Worm (Caenorhabditis elegans) whole organism, L1 larva: ENCODE results near the gene myrf-1.

Experiments
- aly-2 ChIP-seq: fragments of 150-350 bp; optimal IDR thresholded peaks from 2 replicates; lab custom pipeline; 2014; ENCODE audit warnings: missing biosample characterization, missing genetic modification characterization
- ama-1 ChIP-seq: fragments of 150-350 bp; optimal IDR thresholded peaks from 2 replicates; lab custom pipeline; 2014

- TF ChIP-seq ama-1 (lab: Kevin White, UChicago) (no peak), aly-2 (tag; lab: Kevin White, UChicago) (no peak)
Observed at ce11 chrII:10523583-10523982, 21.2 kb upstream of the myrf-1 start, which contains the start of gene F59B10.5.
